Fruit fly (Drosophila melanogaster) whole organism, pupa: ENCODE measurements around the gene Mkk4.

ENCODE experiments used
- CG10348 ChIP-seq: fragments of 200-800 bp; sonication (Bioruptor generic); IDR thresholded peaks from 2 replicates; pipeline ENCODE4 v1.3.6; 2022; ENCODE audit warnings: missing biosample characterization, missing genetic modification characterization
- CG12605 ChIP-seq: fragments of 200-800 bp; sonication (Bioruptor generic); IDR thresholded peaks from 2 replicates; pipeline ENCODE4 v1.3.6; 2022; ENCODE audit warnings: missing biosample characterization, missing genetic modification characterization
- CG13204 ChIP-seq: fragments of 200-800 bp; sonication (Bioruptor generic); optimal IDR thresholded peaks from 2 replicates; lab custom pipeline; 2018; ENCODE audit warnings: missing biosample characterization, mild to moderate bottlenecking, missing genetic modification characterization, moderate library complexity
- CG14655 ChIP-seq: fragments of 200-800 bp; sonication (Bioruptor generic); optimal IDR thresholded peaks from 3 replicates; lab custom pipeline; 2017; ENCODE audit warnings: mild to moderate bottlenecking, missing biosample characterization, missing genetic modification reagents, missing genetic modification characterization
- CG15710 ChIP-seq: fragments of 200-800 bp; sonication (Bioruptor generic); optimal IDR thresholded peaks from 2 replicates; lab custom pipeline; 2018; ENCODE audit warnings: missing biosample characterization, mild to moderate bottlenecking, missing genetic modification characterization, moderate library complexity
- CG17806 ChIP-seq: fragments of 200-800 bp; sonication (Bioruptor generic); optimal IDR thresholded peaks from 2 replicates; lab custom pipeline; 2018; ENCODE audit warnings: missing biosample characterization, mild to moderate bottlenecking, missing genetic modification characterization, moderate library complexity
- CG32121 ChIP-seq: fragments of 200-800 bp; sonication (Bioruptor generic); IDR thresholded peaks from 2 replicates; pipeline ENCODE4 v1.3.6; 2022; ENCODE audit warnings: missing biosample characterization, missing genetic modification characterization
- CG34367 ChIP-seq: fragments of 200-800 bp; sonication (Bioruptor generic); optimal IDR thresholded peaks from 2 replicates; lab custom pipeline; 2018; ENCODE audit warnings: missing biosample characterization, mild to moderate bottlenecking, missing genetic modification characterization
- CG4496 ChIP-seq: fragments of 200-800 bp; sonication (Bioruptor generic); IDR thresholded peaks from 3 replicates; pipeline ENCODE4 v1.3.6; 2022; ENCODE audit warnings: missing biosample characterization, missing genetic modification characterization
- CG8159 ChIP-seq: fragments of 200-800 bp; sonication (Bioruptor generic); optimal IDR thresholded peaks from 3 replicates; lab custom pipeline; 2018; ENCODE audit warnings: missing biosample characterization, mild to moderate bottlenecking, missing genetic modification characterization, moderate library complexity
- CG8301 ChIP-seq: fragments of 200-800 bp; sonication (Bioruptor generic); optimal IDR thresholded peaks from 2 replicates; lab custom pipeline; 2018; ENCODE audit warnings: missing biosample characterization, mild to moderate bottlenecking, missing genetic modification characterization
- CG9948 ChIP-seq: fragments of 200-800 bp; sonication (Bioruptor generic); optimal IDR thresholded peaks from 2 replicates; lab custom pipeline; 2018; ENCODE audit warnings: missing biosample characterization, mild to moderate bottlenecking, missing genetic modification characterization, moderate library complexity
- D1 ChIP-seq: fragments of 200-800 bp; sonication (Bioruptor generic); optimal IDR thresholded peaks from 2 replicates; lab custom pipeline; 2018; ENCODE audit warnings: missing biosample characterization, mild to moderate bottlenecking, missing genetic modification characterization, moderate library complexity
- EcR ChIP-seq: fragments of 200-800 bp; sonication (Bioruptor generic); optimal IDR thresholded peaks from 3 replicates; lab custom pipeline; 2019; ENCODE audit warnings: missing biosample characterization, missing genetic modification characterization, mild to moderate bottlenecking, moderate library complexity, missing genetic modification reagents
- Ets98B ChIP-seq: fragments of 200-800 bp; sonication (Bioruptor generic); IDR thresholded peaks from 2 replicates; pipeline ENCODE4 v1.3.6; 2022; ENCODE audit warnings: missing biosample characterization, missing genetic modification characterization
- Pif1A ChIP-seq: fragments of 200-800 bp; sonication (Bioruptor generic); optimal IDR thresholded peaks from 3 replicates; lab custom pipeline; 2016; ENCODE audit warnings: missing biosample characterization, missing genetic modification characterization
- Pif1B ChIP-seq: fragments of 200-800 bp; sonication (Bioruptor generic); optimal IDR thresholded peaks from 3 replicates; lab custom pipeline; 2016; ENCODE audit warnings: missing biosample characterization, missing genetic modification characterization
- Snoo ChIP-seq: fragments of 200-800 bp; sonication (Bioruptor generic); optimal IDR thresholded peaks from 3 replicates; lab custom pipeline; 2017; ENCODE audit warnings: missing biosample characterization, mild to moderate bottlenecking, missing genetic modification characterization, inconsistent platforms
- fd96Ca ChIP-seq: fragments of 200-800 bp; sonication (Bioruptor generic); IDR thresholded peaks from 3 replicates; pipeline ENCODE4 v1.3.6; 2022; ENCODE audit warnings: missing biosample characterization, missing genetic modification characterization
- gl ChIP-seq: fragments of 200-800 bp; sonication (Bioruptor generic); optimal IDR thresholded peaks from 2 replicates; lab custom pipeline; 2018; ENCODE audit warnings: missing biosample characterization, mild to moderate bottlenecking, missing genetic modification characterization
- rn ChIP-seq: fragments of 200-800 bp; sonication (Bioruptor generic); IDR thresholded peaks from 2 replicates; pipeline ENCODE4 v1.3.6; 2022; ENCODE audit warnings: missing biosample characterization, missing genetic modification characterization

The Mkk4 gene

dm6 chr3R:8645580-8646220 lies 4.9 kb downstream of the Mkk4 start, which contains the start of gene Cyp313b1:
Gene Cyp313b1 (minus strand): TSS chr3R:8645650.
- no peak for TF ChIP-seq Ets98B (GFP tag; lab: Robert Waterston, UW)
- TF ChIP-seq EcR, result no peak
- no peak for TF ChIP-seq fd96Ca (GFP tag; lab: Robert Waterston, UW)
- no peak for TF ChIP-seq rn (GFP tag; lab: Robert Waterston, UW)
- no peak for TF ChIP-seq CG8301 (tag; lab: Kevin White, UChicago)
- no peak for TF ChIP-seq CG14655 (GFP tag; lab: Kevin White, UChicago)
- TF ChIP-seq CG8159 (tag; lab: Kevin White, UChicago), result no peak
- TF ChIP-seq Pif1B (GFP tag; lab: Kevin White, UChicago), result no peak
- TF ChIP-seq CG12605 (GFP tag; lab: Robert Waterston, UW), result no peak
- no peak for TF ChIP-seq Pif1A (GFP tag; lab: Kevin White, UChicago)
- no peak for TF ChIP-seq CG10348 (GFP tag; lab: Robert Waterston, UW)
- TF ChIP-seq Snoo (tag; lab: Kevin White, UChicago), result no peak

DNA sequence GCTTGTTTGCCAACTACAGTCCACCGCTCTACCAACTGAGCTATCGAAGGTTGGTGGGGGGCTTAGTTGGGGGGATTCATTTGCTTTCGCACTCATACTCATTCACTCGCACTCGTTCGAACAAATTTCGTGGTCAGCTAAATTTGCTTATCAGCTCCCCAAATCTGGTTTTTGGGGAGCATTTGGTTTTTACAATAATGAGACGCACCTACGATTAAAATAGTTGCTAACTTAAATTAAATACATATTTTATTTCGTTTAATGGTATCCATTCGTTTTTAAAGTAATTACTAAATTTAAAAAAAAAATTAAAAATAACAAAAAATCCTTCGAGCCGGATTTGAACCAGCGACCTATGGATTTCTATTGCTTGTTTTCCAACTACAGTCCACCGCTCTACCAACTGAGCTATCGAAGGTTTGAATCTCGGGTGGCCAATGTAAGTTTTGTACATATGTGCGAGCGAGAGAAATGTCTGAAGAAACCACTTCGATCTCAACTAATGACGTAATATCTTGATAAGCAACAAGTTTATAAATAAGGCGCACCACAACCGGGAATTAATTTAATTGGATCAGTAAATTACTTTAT lies 8.1 kb downstream of the Mkk4 start:
- 0 out of 3 replicates have a peak, but pooled peaks have one; percentile 21 for TF ChIP-seq CG4496
- TF ChIP-seq Ets98B (GFP tag; lab: Robert Waterston, UW), result no peak
- TF ChIP-seq, all 21 proteins: peak for 1

DNA sequence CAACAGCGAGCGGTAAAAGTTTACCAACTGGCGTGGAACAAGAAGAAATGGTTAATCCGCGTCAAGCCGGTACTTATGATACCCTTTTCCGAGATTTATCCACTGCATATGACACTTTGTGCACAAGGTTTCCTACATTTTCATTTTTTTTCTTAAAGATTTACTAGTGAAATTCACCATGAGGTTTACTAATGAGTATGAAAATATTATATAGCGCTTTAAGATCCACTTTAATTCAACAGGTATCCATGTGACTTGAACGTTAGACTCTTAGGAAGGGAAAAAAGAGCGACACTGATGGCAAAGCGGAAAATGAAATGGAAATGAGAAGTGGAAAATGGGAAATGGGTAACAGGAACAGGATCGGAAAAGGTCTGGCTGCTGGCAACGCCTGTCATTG lies 12.0 kb downstream of the Mkk4 start:
- TF ChIP-seq Pif1A (GFP tag; lab: Kevin White, UChicago) (no peak), CG32121 (GFP tag; lab: Robert Waterston, UW) (no peak), CG10348 (GFP tag; lab: Robert Waterston, UW) (no peak), Pif1B (GFP tag; lab: Kevin White, UChicago) (no peak), CG34367 (tag; lab: Kevin White, UChicago) (no peak), Snoo (tag; lab: Kevin White, UChicago) (no peak), CG8301 (tag; lab: Kevin White, UChicago) (no peak), rn (GFP tag; lab: Robert Waterston, UW) (no peak), fd96Ca (GFP tag; lab: Robert Waterston, UW) (no peak)
- TF ChIP-seq, all 21 proteins: peak for 0

DNA sequence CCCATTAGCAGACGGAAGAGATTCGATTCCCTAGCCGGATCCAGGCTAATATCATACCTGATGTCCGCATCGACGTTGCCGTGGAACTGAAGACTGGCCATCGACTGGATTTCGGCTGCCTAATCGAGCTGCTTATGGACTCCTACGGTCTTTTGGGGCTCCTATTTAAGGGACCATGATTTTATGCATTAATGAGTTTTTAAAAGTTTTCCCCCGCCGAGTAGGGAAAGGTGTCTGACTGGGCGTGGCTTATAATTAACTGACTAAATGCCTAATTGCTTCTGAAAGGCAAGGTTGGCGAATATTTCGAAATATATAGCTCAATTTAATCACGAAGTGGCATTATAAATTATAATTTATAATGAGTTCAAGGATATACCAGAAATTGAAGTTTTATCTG lies 14.8 kb downstream of the Mkk4 start, which contains the start of gene Or85e:
Or85e (minus strand) TSS at position 101 of the 400 bp plus-strand sequence.
- no peak for TF ChIP-seq CG12605 (GFP tag; lab: Robert Waterston, UW)

DNA sequence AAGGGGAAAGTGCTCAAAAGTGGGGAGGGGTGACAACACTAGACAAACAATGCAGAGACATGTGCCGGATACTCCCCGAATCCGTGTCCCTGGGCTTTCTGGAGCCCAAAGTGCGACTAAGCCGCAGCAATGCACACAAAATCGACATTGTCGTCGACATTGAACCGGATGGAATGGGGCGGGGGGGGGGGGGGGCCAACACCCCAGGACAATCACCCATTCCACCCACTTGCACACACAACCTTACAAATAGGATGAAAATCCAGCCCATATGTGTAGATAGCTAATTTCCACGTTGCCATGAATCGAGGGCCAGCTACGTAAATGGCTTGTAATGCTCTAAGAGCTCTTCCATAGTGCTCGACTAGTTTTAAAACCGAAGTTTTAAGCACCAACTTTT lies 29.9 kb downstream of the Mkk4 start:
- TF ChIP-seq CG8301 (tag; lab: Kevin White, UChicago) (no peak), CG34367 (tag; lab: Kevin White, UChicago) (no peak), CG8159 (tag; lab: Kevin White, UChicago) (no peak)

dm6 chr3R:8619089-8619488 lies 31.5 kb downstream of the Mkk4 start:
- TF ChIP-seq CG4496 (no peak), CG32121 (GFP tag; lab: Robert Waterston, UW) (no peak), Snoo (tag; lab: Kevin White, UChicago) (no peak), CG13204 (GFP tag; lab: Kevin White, UChicago) (no peak), Pif1A (GFP tag; lab: Kevin White, UChicago) (no peak), CG10348 (GFP tag; lab: Robert Waterston, UW) (no peak), CG14655 (GFP tag; lab: Kevin White, UChicago) (no peak), Ets98B (GFP tag; lab: Robert Waterston, UW) (no peak), D1 (tag; lab: Kevin White, UChicago) (no peak), fd96Ca (GFP tag; lab: Robert Waterston, UW) (no peak), CG17806 (tag; lab: Kevin White, UChicago) (no peak), CG9948 (no peak), rn (GFP tag; lab: Robert Waterston, UW) (no peak), CG8159 (tag; lab: Kevin White, UChicago) (no peak)

DNA sequence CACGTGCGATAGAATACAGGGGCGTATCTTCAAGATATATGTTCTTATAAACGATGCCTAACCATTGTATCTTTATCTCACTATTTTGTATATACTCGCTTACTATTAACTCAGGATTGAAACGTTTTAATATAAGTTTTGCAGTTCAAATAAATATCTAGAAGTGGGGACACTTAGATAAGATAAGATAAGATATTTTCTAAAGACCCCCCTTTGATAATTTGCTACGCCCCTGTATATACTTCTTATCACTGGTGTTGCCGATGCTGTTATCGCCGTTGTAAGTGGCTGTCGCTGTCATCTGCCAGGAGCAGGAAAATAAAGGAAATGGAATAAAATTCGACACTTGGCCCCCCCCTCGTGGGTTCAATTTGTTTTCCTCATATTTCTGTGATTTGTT lies 34.4 kb downstream of the Mkk4 start:
- TF ChIP-seq CG32121 (GFP tag; lab: Robert Waterston, UW) (no peak), CG12605 (GFP tag; lab: Robert Waterston, UW) (no peak), CG15710 (tag; lab: Kevin White, UChicago) (no peak), fd96Ca (GFP tag; lab: Robert Waterston, UW) (no peak), Pif1A (GFP tag; lab: Kevin White, UChicago) (no peak), gl (tag; lab: Kevin White, UChicago) (no peak), CG13204 (GFP tag; lab: Kevin White, UChicago) (no peak), rn (GFP tag; lab: Robert Waterston, UW) (no peak), CG8159 (tag; lab: Kevin White, UChicago) (no peak), CG10348 (GFP tag; lab: Robert Waterston, UW) (no peak), Ets98B (GFP tag; lab: Robert Waterston, UW) (no peak)
- TF ChIP-seq, all 21 proteins: peak for 0
